Worm (Caenorhabditis elegans) whole organism, L4 larva: Measurements from ENCODE around the gene act-2.

Experiments
- F37D6.2 ChIP-seq: sonication (generic microtip); optimal IDR thresholded peaks from 2 replicates; lab custom pipeline; 2016; ENCODE audit warnings: mild to moderate bottlenecking, missing genetic modification characterization, missing compliant biosample characterization
- ZK546.5 ChIP-seq, 2 experiments: sonication (generic microtip); optimal IDR thresholded peaks; 2 replicates each; lab custom pipeline; 2017; ENCODE audit warnings: missing biosample characterization in 2 of 2, missing genetic modification characterization in 2 of 2
- aly-2 ChIP-seq: sonication (generic microtip); optimal IDR thresholded peaks from 2 replicates; lab custom pipeline; 2018; ENCODE audit warnings: missing biosample characterization, missing genetic modification characterization
- ceh-82 ChIP-seq: sonication (generic microtip); optimal IDR thresholded peaks from 2 replicates; lab custom pipeline; 2017; ENCODE audit warnings: missing biosample characterization, missing genetic modification characterization
- dpl-1 ChIP-seq: fragments of 150-350 bp; optimal IDR thresholded peaks from 2 replicates; lab custom pipeline; 2014; ENCODE audit warnings: missing biosample characterization, missing genetic modification reagents, missing genetic modification characterization
- egl-27 ChIP-seq: sonication (generic microtip); optimal IDR thresholded peaks from 3 replicates; lab custom pipeline; 2017; ENCODE audit warnings: missing biosample characterization, missing genetic modification reagents, missing genetic modification characterization
- fos-1 ChIP-seq: fragments of 150-350 bp; optimal IDR thresholded peaks from 2 replicates; lab custom pipeline; 2014; ENCODE audit warnings: missing biosample characterization, missing genetic modification characterization
- mdt-29 ChIP-seq: fragments of 200-800 bp; sonication (Bioruptor generic); IDR thresholded peaks from 2 replicates; pipeline ENCODE4 v1.3.6; 2022; ENCODE audit warnings: missing genetic modification reagents, missing genetic modification characterization, missing compliant biosample characterization
- nhr-11 ChIP-seq: fragments of 150-350 bp; optimal IDR thresholded peaks from 2 replicates; lab custom pipeline; 2014; ENCODE audit warnings: missing biosample characterization, missing genetic modification characterization
- snpc-4 ChIP-seq: fragments of 150-350 bp; optimal IDR thresholded peaks from 2 replicates; lab custom pipeline; 2014; ENCODE audit warnings: missing biosample characterization, missing genetic modification characterization
- unc-39 ChIP-seq: sonication (generic microtip); optimal IDR thresholded peaks from 2 replicates; lab custom pipeline; 2017; ENCODE audit warnings: missing biosample characterization, missing genetic modification characterization
- unc-62 ChIP-seq, 3 experiments: fragments of 150-350 bp in 1 of 3; sonication (generic microtip); optimal IDR thresholded peaks in 2 of 3; peaks in 1 of 3; 1 replicate in 1 of 3; 2 replicates in 2 of 3; lab custom pipeline; 2014 to 2017; ENCODE audit warnings: missing biosample characterization in 3 of 3, missing genetic modification characterization in 3 of 3, missing genetic modification reagents in 3 of 3, missing genotype in 1 of 3
- zag-1 ChIP-seq: fragments of 150-350 bp; optimal IDR thresholded peaks from 2 replicates; lab custom pipeline; 2014; ENCODE audit warnings: missing biosample characterization, missing genetic modification characterization

DNA sequence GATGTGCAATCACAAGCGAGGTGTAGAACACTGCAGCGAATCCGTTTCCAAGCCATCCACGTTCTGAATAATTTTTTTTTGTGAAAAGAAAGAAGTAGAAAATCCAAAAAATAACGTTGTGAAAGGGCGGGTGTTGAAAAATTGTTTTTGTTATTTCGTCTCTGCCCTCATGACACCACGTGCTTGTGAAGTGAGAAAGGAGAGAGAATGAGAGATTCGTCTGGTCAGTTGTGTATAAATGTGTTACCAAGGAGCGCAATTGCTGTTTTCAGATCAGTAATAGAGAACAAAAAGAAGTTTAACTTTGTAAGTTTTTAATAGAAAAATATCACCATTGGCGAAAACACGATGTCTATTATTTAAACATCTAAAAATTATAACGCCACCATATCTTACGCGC, 43.3 kb upstream of the act-2 start:
- no peak for TF ChIP-seq F37D6.2 (tag; lab: Kevin White, UChicago)
- TF ChIP-seq ceh-82 (tag; lab: Kevin White, UChicago), result no peak
- no peak for TF ChIP-seq ZK546.5 (tag; optimal IDR thresholded peaks at IDR 0.05; lab: Kevin White, UChicago)
- TF ChIP-seq unc-39, result no peak
- TF ChIP-seq mdt-29, result no peak
- no peak for TF ChIP-seq fos-1 (tag; lab: Kevin White, UChicago)
- no peak for TF ChIP-seq aly-2
- peak; percentile 21 for TF ChIP-seq nhr-11 (tag; lab: Kevin White, UChicago)
- TF ChIP-seq unc-62 (GFP tag; optimal IDR thresholded peaks at IDR 0.05 in 1 of 2; lab: Kevin White, UChicago), result no peak
- TF ChIP-seq unc-62 (tag; optimal IDR thresholded peaks at IDR 0.05; lab: Kevin White, UChicago), result no peak
- no peak for TF ChIP-seq dpl-1 (GFP tag; lab: Kevin White, UChicago)
- TF ChIP-seq snpc-4, result no peak
- TF ChIP-seq zag-1, result no peak
- TF ChIP-seq egl-27 (tag; lab: Kevin White, UChicago), result no peak
